Fruit fly (Drosophila melanogaster): Measurements from ENCODE around the gene Ppi1.

Ppi1 gene

DNA sequence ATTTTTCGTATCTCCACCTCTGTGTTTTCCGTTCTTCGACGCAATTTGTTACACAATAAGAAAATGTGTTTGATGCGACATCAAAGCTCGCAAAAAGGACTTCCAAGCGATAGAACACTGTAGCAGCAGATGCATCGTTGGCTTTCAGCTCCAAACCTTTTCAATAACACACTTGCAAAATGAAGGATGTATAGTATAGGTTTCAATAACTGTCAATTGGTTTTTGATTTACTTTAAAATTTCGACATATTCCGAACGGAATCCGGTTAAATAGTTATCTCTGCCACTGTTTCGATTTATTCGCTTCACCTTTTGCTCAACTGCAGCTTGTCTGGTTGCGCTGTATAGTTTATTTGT lies 28.0 kb downstream of the Ppi1 start:
- TF ChIP-seq woc (GFP tag; optimal IDR thresholded peaks at IDR 0.05) (peak; percentile 35), foxo (GFP tag; optimal IDR thresholded peaks at IDR 0.05) (peak in 1 of 2 experiments; percentile 32), h (GFP tag; optimal IDR thresholded peaks at IDR 0.05) (peak; percentile 19), OdsH (GFP tag; optimal IDR thresholded peaks at IDR 0.05) (no peak), HLH106 (tag; optimal IDR thresholded peaks at IDR 0.05) (peak; percentile 27), ey (GFP tag; optimal IDR thresholded peaks at IDR 0.05) (peak; percentile 25)

DNA sequence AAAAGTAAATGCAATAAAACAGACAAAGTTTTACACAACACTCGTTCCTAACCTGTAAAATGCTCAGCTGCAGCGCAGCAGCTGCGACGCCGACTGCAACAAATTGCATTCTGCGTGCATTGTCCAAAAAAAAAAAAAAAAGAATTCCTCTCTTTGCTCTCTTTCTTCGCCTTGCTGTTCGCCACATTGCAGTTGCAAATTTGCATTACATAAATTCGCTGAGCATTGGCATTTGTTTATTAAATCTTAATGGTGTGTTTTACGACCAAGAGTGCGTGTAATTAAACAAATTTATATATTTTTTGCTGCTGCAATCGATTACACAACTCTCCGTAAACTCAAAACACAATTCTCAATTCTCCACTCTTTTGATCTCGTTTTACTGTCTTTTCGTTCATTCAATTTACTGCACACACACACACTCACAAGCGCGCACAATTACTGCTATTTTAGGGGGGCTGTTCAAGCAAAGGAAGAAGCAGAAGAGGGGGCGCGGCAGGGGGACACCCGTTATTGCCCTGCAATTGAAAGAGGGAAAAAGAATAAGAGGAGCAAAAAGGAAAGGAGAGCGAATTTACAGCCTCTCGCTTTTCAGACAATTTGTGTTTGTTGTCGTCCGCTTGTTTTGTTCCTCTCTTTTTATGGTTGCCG lies 28.5 kb downstream of the Ppi1 start:
- TF ChIP-seq CrebA (GFP tag; optimal IDR thresholded peaks at IDR 0.05; ENCODE audit: borderline replicate concordance), result peak; percentile 52
- no peak for TF ChIP-seq pan (optimal IDR thresholded peaks at IDR 0.05)
- no peak for TF ChIP-seq OdsH (GFP tag; optimal IDR thresholded peaks at IDR 0.05)
- TF ChIP-seq sage (GFP tag; optimal IDR thresholded peaks at IDR 0.05), result peak; percentile 34
- TF ChIP-seq Rel (GFP tag; optimal IDR thresholded peaks at IDR 0.05), result no peak
- peak; percentile 68 for TF ChIP-seq Rel (tag; optimal IDR thresholded peaks at IDR 0.05)
- no peak for TF ChIP-seq brk (GFP tag; optimal IDR thresholded peaks at IDR 0.05)
- no peak for TF ChIP-seq Hr78 (GFP tag; optimal IDR thresholded peaks at IDR 0.05)
- TF ChIP-seq dl (GFP tag; optimal IDR thresholded peaks at IDR 0.05; ENCODE audit: insufficient read depth in 1 of 2, partially characterized antibody in 2 of 2), result no peak
- peak; percentile 94 for TF ChIP-seq fru (GFP tag; optimal IDR thresholded peaks at IDR 0.05)
- peak; percentile 99 for TF ChIP-seq psq (GFP tag; optimal IDR thresholded peaks at IDR 0.05)
- TF ChIP-seq Hr83 (GFP tag; optimal IDR thresholded peaks at IDR 0.05; ENCODE audit: poor library complexity, severe bottlenecking), result peak; percentile 3
- no peak for TF ChIP-seq ey (GFP tag; optimal IDR thresholded peaks at IDR 0.05)
- TF ChIP-seq rgr (GFP tag; optimal IDR thresholded peaks at IDR 0.05), result no peak
- TF ChIP-seq jim (GFP tag; optimal IDR thresholded peaks at IDR 0.05), result peak; percentile 93
- no peak for TF ChIP-seq lola (GFP tag; optimal IDR thresholded peaks at IDR 0.05)
- TF ChIP-seq Sp1 (GFP tag; optimal IDR thresholded peaks at IDR 0.05), result peak; percentile 57
- peak; percentile 43 for TF ChIP-seq Hnf4 (GFP tag; optimal IDR thresholded peaks at IDR 0.05)

- peak; percentile 18 for TF ChIP-seq Jra (GFP tag; optimal IDR thresholded peaks at IDR 0.05)
- TF ChIP-seq CG9705 (GFP tag; optimal IDR thresholded peaks at IDR 0.05), result no peak
- TF ChIP-seq brk (GFP tag; optimal IDR thresholded peaks at IDR 0.05), result peak; percentile 26
- TF ChIP-seq psq (GFP tag; optimal IDR thresholded peaks at IDR 0.05), result peak; percentile 78
- peak; percentile 26 for TF ChIP-seq rgr (GFP tag; optimal IDR thresholded peaks at IDR 0.05)
- no peak for TF ChIP-seq Myc (optimal IDR thresholded peaks at IDR 0.05)
- TF ChIP-seq Mio (GFP tag; optimal IDR thresholded peaks at IDR 0.05), result no peak
- TF ChIP-seq jim (GFP tag; optimal IDR thresholded peaks at IDR 0.05), result peak; percentile 34
- TF ChIP-seq pan (optimal IDR thresholded peaks at IDR 0.05), result no peak
- TF ChIP-seq foxo (GFP tag; optimal IDR thresholded peaks at IDR 0.05), result no peak
- TF ChIP-seq Dfd (GFP tag; optimal IDR thresholded peaks at IDR 0.05), result no peak
- peak; percentile 86 for TF ChIP-seq CrebA (GFP tag; optimal IDR thresholded peaks at IDR 0.05; ENCODE audit: borderline replicate concordance)
- peak; percentile 71 for TF ChIP-seq fru (GFP tag; optimal IDR thresholded peaks at IDR 0.05)
- TF ChIP-seq Dif (GFP tag; optimal IDR thresholded peaks at IDR 0.05; ENCODE audit: partially characterized antibody), result peak; percentile 97
- no peak for TF ChIP-seq dsf (GFP tag; optimal IDR thresholded peaks at IDR 0.05; ENCODE audit: borderline replicate concordance)
- TF ChIP-seq Hr78 (GFP tag; optimal IDR thresholded peaks at IDR 0.05), result no peak
- no peak for TF ChIP-seq woc (GFP tag; optimal IDR thresholded peaks at IDR 0.05)
- TF ChIP-seq Abd-B (GFP tag; optimal IDR thresholded peaks at IDR 0.05), result no peak
- no peak for TF ChIP-seq sv (GFP tag; optimal IDR thresholded peaks at IDR 0.05)
- TF ChIP-seq dmrt93B (GFP tag; optimal IDR thresholded peaks at IDR 0.05), result no peak
- TF ChIP-seq HLH106 (tag; optimal IDR thresholded peaks at IDR 0.05), result no peak
- TF ChIP-seq Hr83 (GFP tag; optimal IDR thresholded peaks at IDR 0.05; ENCODE audit: poor library complexity, severe bottlenecking), result no peak
- TF ChIP-seq Rel (GFP tag; optimal IDR thresholded peaks at IDR 0.05), result peak; percentile 40
- TF ChIP-seq Rel (tag; optimal IDR thresholded peaks at IDR 0.05), result peak; percentile 22
- peak; percentile 88 to 90 for TF ChIP-seq dl (GFP tag; optimal IDR thresholded peaks at IDR 0.05; ENCODE audit: insufficient read depth in 1 of 2, partially characterized antibody in 2 of 2)
- TF ChIP-seq lola (GFP tag; optimal IDR thresholded peaks at IDR 0.05), result no peak
- TF ChIP-seq GATAd (GFP tag; optimal IDR thresholded peaks at IDR 0.05), result no peak
- peak; percentile 6 for TF ChIP-seq ey (GFP tag; optimal IDR thresholded peaks at IDR 0.05)
- no peak for TF ChIP-seq N (GFP tag; optimal IDR thresholded peaks at IDR 0.05)
- TF ChIP-seq CG32264 (GFP tag; optimal IDR thresholded peaks at IDR 0.05), result no peak
- no peak for TF ChIP-seq tai (GFP tag; optimal IDR thresholded peaks at IDR 0.05)
- no peak for TF ChIP-seq usp (GFP tag; optimal IDR thresholded peaks at IDR 0.05)
- TF ChIP-seq sage (GFP tag; optimal IDR thresholded peaks at IDR 0.05), result no peak
- peak; percentile 33 for TF ChIP-seq h (GFP tag; optimal IDR thresholded peaks at IDR 0.05)
- no peak for TF ChIP-seq OdsH (GFP tag; optimal IDR thresholded peaks at IDR 0.05)
- peak; percentile 85 for TF ChIP-seq Vsx2 (GFP tag; optimal IDR thresholded peaks at IDR 0.05; ENCODE audit: partially characterized antibody)
- TF ChIP-seq br (GFP tag; optimal IDR thresholded peaks at IDR 0.05), result peak; percentile 56
- TF ChIP-seq Sp1 (GFP tag; optimal IDR thresholded peaks at IDR 0.05), result peak; percentile 62
- TF ChIP-seq Hnf4 (GFP tag; optimal IDR thresholded peaks at IDR 0.05), result no peak
These were observed 29.5 kb downstream of the Ppi1 start for dm6 chr3R:30099341-30099871.

All from whole organism, wandering third instar larva.